Worm (Caenorhabditis elegans): Measurements from ENCODE around the gene cyp-31A5.

DNA sequence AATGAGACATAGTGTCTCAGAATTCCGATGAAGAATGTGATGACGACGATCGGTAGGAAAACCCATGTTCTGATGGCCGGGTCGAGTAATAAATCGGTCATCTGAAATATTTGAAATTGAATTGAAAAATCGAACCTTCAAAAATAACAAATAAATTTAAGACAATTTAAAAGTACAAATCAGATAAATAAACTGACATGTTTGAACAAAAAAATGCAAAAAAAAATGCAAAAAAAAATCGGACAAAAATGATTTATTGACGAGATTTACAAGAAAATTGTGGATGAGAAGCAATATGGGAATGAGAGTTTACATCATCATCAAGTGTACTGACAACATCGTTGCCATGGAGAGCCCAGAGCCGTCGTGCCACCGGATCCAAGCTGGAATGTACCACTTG lies 19.3 kb upstream of the cyp-31A5 start, which contains the start of gene emc-3:
- no peak for TF ChIP-seq W03F9.2 (tag; optimal IDR thresholded peaks at IDR 0.05)
- no peak for TF ChIP-seq him-1 (tag; optimal IDR thresholded peaks at IDR 0.05)
- TF ChIP-seq dao-5 (tag; optimal IDR thresholded peaks at IDR 0.05), result no peak

All from whole organism, L4/young adult.